Fruit fly (Drosophila melanogaster): ENCODE results near the gene CG11504.

CG11504 gene

DNA sequence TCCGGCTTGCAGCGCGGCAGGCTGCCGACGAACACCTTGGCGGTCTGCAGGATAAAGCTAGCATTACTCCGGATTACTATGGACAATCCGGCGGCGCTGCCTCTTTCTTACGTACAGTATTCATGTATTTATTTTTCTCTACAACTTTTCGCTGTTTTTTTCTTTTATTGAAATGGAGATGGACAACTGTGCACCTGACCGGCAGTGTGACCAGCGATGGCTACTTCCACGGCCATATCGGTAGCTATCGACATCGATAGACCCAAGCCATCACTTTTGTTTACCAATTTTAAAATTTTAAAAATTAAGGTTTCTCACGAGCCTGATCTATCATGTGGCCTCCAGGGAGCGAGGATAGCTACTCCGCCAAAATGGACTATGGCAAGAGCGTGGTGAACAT, 2.7 kb upstream of the CG11504 start, which contains the start of the genes CG7903 and Sas-6 (continued):
- no peak for TF ChIP-seq insv (GFP tag; optimal IDR thresholded peaks at IDR 0.05)
- no peak for TF ChIP-seq ranshi (GFP tag; IDR thresholded peaks at IDR 0.05)
- TF ChIP-seq Gsc (GFP tag; IDR thresholded peaks at IDR 0.05), result no peak
- peak; percentile 92 for TF ChIP-seq CG2116 (GFP tag; optimal IDR thresholded peaks at IDR 0.05)
- TF ChIP-seq Doc3 (GFP tag; IDR thresholded peaks at IDR 0.05; ENCODE audit: partially characterized antibody), result peak; percentile 60; the same call in 2 of the 3 replicates
- no peak for TF ChIP-seq org-1 (GFP tag; optimal IDR thresholded peaks at IDR 0.05)
- TF ChIP-seq inv (GFP tag; IDR thresholded peaks at IDR 0.05; ENCODE audit: partially characterized antibody), result peak; percentile 66; the same call in 1 of the 2 replicates
- TF ChIP-seq Aef1 (GFP tag; IDR thresholded peaks at IDR 0.05), result no peak
- no peak for TF ChIP-seq CG1529 (GFP tag; optimal IDR thresholded peaks at IDR 0.05)
- TF ChIP-seq CG4328 (GFP tag; optimal IDR thresholded peaks at IDR 0.05), result no peak
- TF ChIP-seq hbn (GFP tag; IDR thresholded peaks at IDR 0.05; ENCODE audit: partially characterized antibody), result peak; percentile 72
- no peak for TF ChIP-seq hkb (optimal IDR thresholded peaks at IDR 0.05)
- no peak for TF ChIP-seq hkb (GFP tag; IDR thresholded peaks at IDR 0.05)

DNA sequence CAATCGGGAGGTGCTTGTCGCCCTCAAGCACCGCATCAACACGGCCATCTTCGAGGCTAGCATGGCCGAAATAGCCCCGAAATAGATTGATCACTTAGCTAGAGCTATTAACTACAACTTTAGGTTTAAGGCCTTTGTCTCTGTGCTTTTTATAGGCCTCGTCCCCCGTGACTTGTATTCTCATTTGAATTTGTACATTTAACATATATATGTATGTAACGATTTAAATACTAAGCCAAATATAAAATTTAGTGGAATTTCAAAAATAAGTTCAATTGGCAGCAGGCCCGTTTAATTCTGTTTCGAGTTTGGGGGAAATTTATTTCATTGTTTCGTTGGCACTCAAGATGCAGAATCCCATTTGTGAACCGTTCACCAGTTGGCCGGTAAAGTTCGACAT, 1.8 kb downstream of the CG11504 start, which contains the start of gene CG34298:
Gene CG34298, plus strand, starts transcription at position 301 of the 400 bp plus-strand sequence.
- no peak for TF ChIP-seq Med (GFP tag)
- TF ChIP-seq CrebB (tag; optimal IDR thresholded peaks at IDR 0.05), result no peak
- no peak for TF ChIP-seq CG2129 (GFP tag; IDR thresholded peaks at IDR 0.05; ENCODE audit: partially characterized antibody)
- TF ChIP-seq yki (optimal IDR thresholded peaks at IDR 0.05), result no peak
- TF ChIP-seq ems (GFP tag; optimal IDR thresholded peaks at IDR 0.05), result no peak
- TF ChIP-seq abd-A (tag; optimal IDR thresholded peaks at IDR 0.05), result no peak
- TF ChIP-seq slp2 (GFP tag; optimal IDR thresholded peaks at IDR 0.05), result no peak
- TF ChIP-seq grn (GFP tag; optimal IDR thresholded peaks at IDR 0.05), result no peak
- no peak for TF ChIP-seq C15 (GFP tag; IDR thresholded peaks at IDR 0.05)
- no peak for TF ChIP-seq Sry-β (GFP tag; optimal IDR thresholded peaks at IDR 0.05)
- TF ChIP-seq CG9727 (GFP tag; optimal IDR thresholded peaks at IDR 0.05), result no peak
- TF ChIP-seq Nf-YA (GFP tag; IDR thresholded peaks at IDR 0.05), result no peak
- TF ChIP-seq E2f2 (GFP tag; IDR thresholded peaks at IDR 0.05), result no peak

DNA sequence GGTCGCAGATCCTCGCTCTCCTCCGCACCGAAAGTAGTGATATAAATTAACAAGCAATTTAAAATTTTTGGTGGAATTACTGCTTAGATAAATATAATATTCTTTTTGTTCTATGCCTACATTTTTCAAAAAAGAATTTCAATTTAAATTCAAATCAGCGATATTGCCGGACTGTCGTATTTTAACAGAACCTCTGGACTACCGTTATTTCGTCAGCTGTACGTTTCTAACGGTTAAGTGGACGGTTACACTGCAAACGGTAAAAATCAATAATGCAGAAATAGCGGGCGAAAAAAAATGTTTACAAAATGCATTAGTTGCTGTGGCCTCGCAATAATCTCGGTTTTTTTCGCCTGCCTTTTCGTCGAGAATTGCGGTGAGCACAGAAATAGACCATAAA, 2.6 kb downstream of the CG11504 start, which contains the start of gene Tace:
Gene Tace, plus strand, starts transcription at position 245 of the 400 bp plus-strand sequence.
- TF ChIP-seq YL-1 (GFP tag; optimal IDR thresholded peaks at IDR 0.05) (peak; percentile 5), caup (GFP tag; optimal IDR thresholded peaks at IDR 0.05; ENCODE audit: severe bottlenecking) (no peak), CG1603 (tag; optimal IDR thresholded peaks at IDR 0.05) (peak; percentile 16), twi (tag; optimal IDR thresholded peaks at IDR 0.05) (no peak), ci (GFP tag; IDR thresholded peaks at IDR 0.05) (no peak), Myb (GFP tag; optimal IDR thresholded peaks at IDR 0.05) (peak; percentile 76), MESR4 (GFP tag; optimal IDR thresholded peaks at IDR 0.05) (peak; percentile 39), onecut (GFP tag; IDR thresholded peaks at IDR 0.05) (peak; percentile 100), z (GFP tag; IDR thresholded peaks at IDR 0.05) (no peak), Dp (GFP tag; optimal IDR thresholded peaks at IDR 0.05) (peak; percentile 66), BEAF-32 (GFP tag; optimal IDR thresholded peaks at IDR 0.05) (peak; percentile 7), insv (GFP tag; optimal IDR thresholded peaks at IDR 0.05) (peak in 1 of 2 experiments; percentile 96), chinmo (GFP tag; IDR thresholded peaks at IDR 0.05; ENCODE audit: partially characterized antibody) (0 out of 4 replicates have a peak, but pooled peaks have one; percentile 20), CG6854 (GFP tag; optimal IDR thresholded peaks at IDR 0.05) (no peak), CG10462 (GFP tag; optimal IDR thresholded peaks at IDR 0.05) (peak; percentile 95), CG9797 (GFP tag; optimal IDR thresholded peaks at IDR 0.05) (peak; percentile 15), sens (GFP tag) (no peak), crp (GFP tag; optimal IDR thresholded peaks at IDR 0.05) (peak in 1 of 2 experiments; percentile 36), tin (GFP tag; optimal IDR thresholded peaks at IDR 0.05) (no peak), gfzf (GFP tag; optimal IDR thresholded peaks at IDR 0.05) (peak; percentile 67), trem (tag; optimal IDR thresholded peaks at IDR 0.05) (peak; percentile 31), fd3F (GFP tag; optimal IDR thresholded peaks at IDR 0.05) (no peak), zen (tag; optimal IDR thresholded peaks at IDR 0.05) (peak; percentile 48), bab2 (GFP tag; optimal IDR thresholded peaks at IDR 0.05) (no peak), zf30C (GFP tag; optimal IDR thresholded peaks at IDR 0.05) (peak; percentile 7)
